Worm (Caenorhabditis elegans): ENCODE results near the gene nlp-36.

The nlp-36 gene

ce11 chrIII:9442846-9443245, 45.7 kb upstream of the nlp-36 start:
- TF ChIP-seq daf-16 (GFP tag; optimal IDR thresholded peaks at IDR 0.05) (no peak), daf-16 (tag; optimal IDR thresholded peaks at IDR 0.05) (no peak), nhr-102 (tag; optimal IDR thresholded peaks at IDR 0.05) (no peak), lin-13 (GFP tag; optimal IDR thresholded peaks at IDR 0.05) (peak; percentile 40), zfp-3 (GFP tag; conservative IDR thresholded peaks at IDR 0.05) (no peak), nhr-48 (tag; optimal IDR thresholded peaks at IDR 0.05) (no peak), cey-2 (tag; optimal IDR thresholded peaks at IDR 0.05; ENCODE audit: borderline replicate concordance, insufficient read depth) (no peak), vab-7 (GFP tag; IDR thresholded peaks at IDR 0.05) (no peak), saeg-2 (GFP tag; IDR thresholded peaks at IDR 0.05) (no peak), T26A8.4 (GFP tag; IDR thresholded peaks at IDR 0.05) (no peak), mdt-29 (GFP tag; IDR thresholded peaks at IDR 0.05) (no peak), arid-1 (GFP tag; conservative IDR thresholded peaks at IDR 0.05) (0 out of 2 replicates have a peak, but pooled peaks have one; percentile 35), ztf-11 (tag; optimal IDR thresholded peaks at IDR 0.05) (no peak), gei-8 (GFP tag; optimal IDR thresholded peaks at IDR 0.05) (no peak), nhr-237 (tag; optimal IDR thresholded peaks at IDR 0.05) (no peak), unc-39 (tag; optimal IDR thresholded peaks at IDR 0.05) (no peak), madf-9 (GFP tag; conservative IDR thresholded peaks at IDR 0.05) (no peak), snpc-1.2 (GFP tag; IDR thresholded peaks at IDR 0.05) (no peak), nhr-111 (GFP tag; optimal IDR thresholded peaks at IDR 0.05) (no peak), ceh-28 (tag; optimal IDR thresholded peaks at IDR 0.05) (no peak), dve-1 (tag; optimal IDR thresholded peaks at IDR 0.05; ENCODE audit: insufficient read depth) (no peak), mdl-1 (tag; optimal IDR thresholded peaks at IDR 0.05) (no peak), ceh-62 (tag; optimal IDR thresholded peaks at IDR 0.05) (no peak), unc-62 (GFP tag; optimal IDR thresholded peaks at IDR 0.05 in 1 of 2) (no peak), unc-62 (tag; optimal IDR thresholded peaks at IDR 0.05) (no peak), lin-15B (tag; optimal IDR thresholded peaks at IDR 0.05) (no peak), ceh-82 (tag; optimal IDR thresholded peaks at IDR 0.05) (no peak), pha-4 (GFP tag; IDR thresholded peaks at IDR 0.05) (no peak), pha-4 (tag; optimal IDR thresholded peaks at IDR 0.05) (no peak), zfp-2 (tag; optimal IDR thresholded peaks at IDR 0.05) (no peak), nhr-77 (tag; optimal IDR thresholded peaks at IDR 0.05) (no peak), F49E8.2 (tag; optimal IDR thresholded peaks at IDR 0.05; ENCODE audit: borderline replicate concordance) (peak; percentile 5), lin-38 (GFP tag; IDR thresholded peaks at IDR 0.05) (peak; percentile 31; the same call in 1 of the 2 replicates), egl-43 (GFP tag; IDR thresholded peaks at IDR 0.05) (no peak), ceh-44 (GFP tag; IDR thresholded peaks at IDR 0.05) (no peak), lin-1 (GFP tag; IDR thresholded peaks at IDR 0.05) (no peak), Y48G9A.11 (GFP tag; IDR thresholded peaks at IDR 0.05) (0 out of 2 replicates have a peak, but pooled peaks have one; percentile 5), zip-11 (GFP tag; IDR thresholded peaks at IDR 0.05) (no peak), F44E2.7 (GFP tag; IDR thresholded peaks at IDR 0.05) (no peak), pqm-1 (tag; optimal IDR thresholded peaks at IDR 0.05) (no peak), set-16 (GFP tag; IDR thresholded peaks at IDR 0.05) (no peak), tag-97 (GFP tag; IDR thresholded peaks at IDR 0.05) (no peak), Y5F2A.4 (GFP tag; optimal IDR thresholded peaks at IDR 0.05) (no peak), ZK546.5 (tag; optimal IDR thresholded peaks at IDR 0.05) (no peak), rbr-2 (tag; optimal IDR thresholded peaks at IDR 0.05) (no peak), daf-19 (GFP tag; conservative IDR thresholded peaks at IDR 0.05) (0 out of 2 replicates have a peak, but pooled peaks have one; percentile 25), nhr-6 (tag; optimal IDR thresholded peaks at IDR 0.05) (no peak), skn-1 (tag; optimal IDR thresholded peaks at IDR 0.05) (no peak), T20F7.1 (GFP tag; optimal IDR thresholded peaks at IDR 0.05) (no peak), lin-29 (GFP tag; IDR thresholded peaks at IDR 0.05) (no peak)
